Fruit fly (Drosophila melanogaster) whole organism, adult: Measurements from ENCODE around the gene CG5681.

Source experiments
- CG1620 ChIP-seq: fragments of 200-800 bp; sonication (Bioruptor generic); optimal IDR thresholded peaks from 2 replicates; lab custom pipeline; 2016; ENCODE audit warnings: missing biosample characterization, missing genetic modification characterization
- CG7045 ChIP-seq: fragments of 200-800 bp; sonication (Bioruptor generic); optimal IDR thresholded peaks from 2 replicates; lab custom pipeline; 2017; ENCODE audit warnings: missing biosample characterization, mild to moderate bottlenecking, missing genetic modification characterization
- CG7101 ChIP-seq: fragments of 200-800 bp; sonication (Bioruptor generic); optimal IDR thresholded peaks from 2 replicates; lab custom pipeline; 2018; ENCODE audit warnings: missing biosample characterization, mild to moderate bottlenecking, missing genetic modification characterization, moderate library complexity
- Clk ChIP-seq: fragments of 200-800 bp; sonication (Bioruptor generic); optimal IDR thresholded peaks from 2 replicates; lab custom pipeline; 2017; ENCODE audit warnings: missing biosample characterization, missing genetic modification characterization
- Crg-1 ChIP-seq: fragments of 200-800 bp; sonication (Bioruptor generic); optimal IDR thresholded peaks from 2 replicates; lab custom pipeline; 2016; ENCODE audit warnings: missing biosample characterization, missing genetic modification characterization
- bab1 ChIP-seq: fragments of 200-800 bp; sonication (Bioruptor generic); optimal IDR thresholded peaks from 3 replicates; lab custom pipeline; 2019; ENCODE audit warnings: missing biosample characterization, mild to moderate bottlenecking, missing genetic modification characterization, moderate library complexity
- cic ChIP-seq: fragments of 200-800 bp; sonication (Bioruptor generic); optimal IDR thresholded peaks from 2 replicates; lab custom pipeline; 2017; ENCODE audit warnings: missing biosample characterization, mild to moderate bottlenecking, missing genetic modification characterization, moderate library complexity
- kay ChIP-seq: fragments of 200-800 bp; sonication (Bioruptor generic); peaks from one replicate; lab custom pipeline; 2016; ENCODE audit warnings: missing biosample characterization, missing genetic modification characterization, borderline replicate concordance
- tj ChIP-seq: fragments of 200-800 bp; sonication (Bioruptor generic); optimal IDR thresholded peaks from 3 replicates; lab custom pipeline; 2017; ENCODE audit warnings: missing biosample characterization, mild to moderate bottlenecking, missing genetic modification characterization, moderate library complexity
- toe ChIP-seq: fragments of 200-800 bp; sonication (Bioruptor generic); optimal IDR thresholded peaks from 2 replicates; lab custom pipeline; 2016; ENCODE audit warnings: missing biosample characterization, missing genetic modification characterization

- TF ChIP-seq CG7101 (tag; lab: Kevin White, UChicago) (no peak), bab1 (GFP tag; lab: Kevin White, UChicago) (no peak), kay (GFP tag; lab: Kevin White, UChicago) (no peak), Clk (GFP tag; lab: Kevin White, UChicago) (no peak), CG7045 (GFP tag; lab: Kevin White, UChicago) (no peak), Crg-1 (GFP tag; lab: Kevin White, UChicago) (no peak), CG1620 (GFP tag; lab: Kevin White, UChicago) (no peak), toe (GFP tag; lab: Kevin White, UChicago) (no peak), tj (no peak), cic (no peak)
These were observed 17.0 kb downstream of the CG5681 start for dm6 chr2L:18003028-18003836.
